Worm (Caenorhabditis elegans) whole organism, L3 larva: ENCODE measurements around the gene rgs-10.
A peak's percentile ranks its signal among the peaks of the same experiment; 100 is the strongest.

Experiments used
- ceh-16 ChIP-seq: sonication (generic microtip); optimal IDR thresholded peaks from 2 replicates; lab custom pipeline; 2017; ENCODE audit warnings: missing biosample characterization, missing genetic modification characterization
- fkh-10 ChIP-seq: sonication (generic microtip); optimal IDR thresholded peaks from 2 replicates; lab custom pipeline; 2017; ENCODE audit warnings: missing biosample characterization, missing genetic modification reagents, missing genetic modification characterization
- lin-15B ChIP-seq: fragments of 150-350 bp; optimal IDR thresholded peaks from 2 replicates; lab custom pipeline; 2014; ENCODE audit warnings: missing biosample characterization, missing genetic modification characterization
- ztf-11 ChIP-seq: fragments of 150-350 bp; optimal IDR thresholded peaks from 2 replicates; lab custom pipeline; 2014; ENCODE audit warnings: missing biosample characterization, missing genetic modification characterization

rgs-10 gene

ce11 chrX:15010941-15011340 lies 48.4 kb downstream of the rgs-10 start:
- TF ChIP-seq lin-15B (tag; lab: Kevin White, UChicago) (no peak), ceh-16 (tag; lab: Kevin White, UChicago) (no peak)

ce11 chrX:15011526-15012274 lies 49.1 kb downstream of the rgs-10 start:
- TF ChIP-seq ztf-11 = no peak
- TF ChIP-seq fkh-10 (GFP tag; lab: Kevin White, UChicago) = peak; percentile 84
- TF ChIP-seq, all 47 proteins: peak for 1
